Worm (Caenorhabditis elegans) whole organism, L4 larva: ENCODE measurements around the gene Y105C5B.19.

Source experiments
- F26F4.8 ChIP-seq: fragments of 200-800 bp; sonication (Bioruptor generic); conservative IDR thresholded peaks from 2 replicates; pipeline ENCODE4 v1.3.6; 2022; ENCODE audit warnings: missing genetic modification characterization, missing compliant biosample characterization
- F37D6.2 ChIP-seq: sonication (generic microtip); optimal IDR thresholded peaks from 2 replicates; lab custom pipeline; 2016; ENCODE audit warnings: mild to moderate bottlenecking, missing genetic modification characterization, missing compliant biosample characterization
- R02D3.7 ChIP-seq: fragments of 150-350 bp; sonication (generic microtip); optimal IDR thresholded peaks from 3 replicates; lab custom pipeline; 2014; ENCODE audit warnings: missing biosample characterization, missing genetic modification characterization
- Y5F2A.4 ChIP-seq: fragments of 200-800 bp; sonication (Bioruptor generic); optimal IDR thresholded peaks from 2 replicates; lab custom pipeline; 2018; ENCODE audit warnings: mild to moderate bottlenecking, missing genetic modification characterization, missing compliant biosample characterization
- ZK546.5 ChIP-seq, 2 experiments: sonication (generic microtip); optimal IDR thresholded peaks; 2 replicates each; lab custom pipeline; 2017; ENCODE audit warnings: missing biosample characterization in 2 of 2, missing genetic modification characterization in 2 of 2
- aha-1 ChIP-seq: fragments of 150-350 bp; peaks from one replicate; lab custom pipeline; 2014; ENCODE audit warnings: missing biosample characterization, missing genetic modification characterization
- ama-1 ChIP-seq: fragments of 150-350 bp; optimal IDR thresholded peaks from 2 replicates; lab custom pipeline; 2014; ENCODE audit warnings: inconsistent platforms, mixed read lengths
- arid-1 ChIP-seq: fragments of 200-800 bp; sonication (Bioruptor generic); conservative IDR thresholded peaks from 2 replicates; pipeline ENCODE4 v1.3.6; 2022; ENCODE audit warnings: missing genetic modification reagents, missing genetic modification characterization, missing compliant biosample characterization
- attf-4 ChIP-seq: sonication (generic microtip); optimal IDR thresholded peaks from 3 replicates; lab custom pipeline; 2017; ENCODE audit warnings: missing biosample characterization, missing genetic modification characterization
- ceh-20 ChIP-seq: fragments of 200-800 bp; sonication (Bioruptor generic); IDR thresholded peaks from 2 replicates; pipeline ENCODE4 v1.3.6; 2022; ENCODE audit warnings: missing genetic modification reagents, missing genetic modification characterization, missing compliant biosample characterization
- ceh-28 ChIP-seq: fragments of 150-350 bp; optimal IDR thresholded peaks from 2 replicates; lab custom pipeline; 2014; ENCODE audit warnings: missing biosample characterization, missing genetic modification reagents, missing genetic modification characterization
- ces-1 ChIP-seq: fragments of 150-350 bp; sonication (generic microtip); optimal IDR thresholded peaks from 4 replicates; lab custom pipeline; 2014; ENCODE audit warnings: missing biosample characterization, missing genetic modification reagents, missing genetic modification characterization
- cey-2 ChIP-seq: sonication (generic microtip); optimal IDR thresholded peaks from 3 replicates; lab custom pipeline; 2017; ENCODE audit warnings: missing genetic modification characterization, mild to moderate bottlenecking, missing compliant biosample characterization, antibody characterized with exemption, borderline replicate concordance; ENCODE audit not compliant: insufficient read depth
- daf-8 ChIP-seq: fragments of 200-800 bp; sonication (Bioruptor generic); IDR thresholded peaks from 2 replicates; pipeline ENCODE4 v1.3.6; 2022; ENCODE audit warnings: missing genetic modification characterization, missing compliant biosample characterization
- dmd-6 ChIP-seq: fragments of 200-800 bp; sonication (Bioruptor generic); IDR thresholded peaks from 2 replicates; pipeline ENCODE4 v1.3.6; 2022; ENCODE audit warnings: missing genetic modification reagents, missing genetic modification characterization, missing compliant biosample characterization
- egl-43 ChIP-seq: fragments of 200-800 bp; sonication (Bioruptor generic); IDR thresholded peaks from 2 replicates; pipeline ENCODE4 v1.3.6; 2022; ENCODE audit warnings: missing genetic modification reagents, missing genetic modification characterization, missing compliant biosample characterization
- hlh-30 ChIP-seq: sonication (generic microtip); optimal IDR thresholded peaks from 2 replicates; lab custom pipeline; 2017; ENCODE audit warnings: antibody characterized with exemption, mild to moderate bottlenecking, missing genetic modification characterization, missing compliant biosample characterization; ENCODE audit not compliant: insufficient read depth
- lim-7 ChIP-seq: fragments of 200-800 bp; sonication (Bioruptor generic); IDR thresholded peaks from 2 replicates; pipeline ENCODE4 v1.3.6; 2022; ENCODE audit warnings: missing genetic modification characterization, missing compliant biosample characterization
- madf-5 ChIP-seq, 2 experiments: fragments of 200-800 bp; sonication (Bioruptor generic); IDR thresholded peaks; 2 replicates each; pipeline ENCODE4 v1.3.6; 2022; ENCODE audit warnings: missing compliant biosample characterization in 2 of 2, missing genetic modification characterization in 2 of 2
- mdl-1 ChIP-seq, 2 experiments: fragments of 150-350 bp in 1 of 2; sonication (generic microtip) in 1 of 2; optimal IDR thresholded peaks; 2 replicates each; lab custom pipeline; 2014 to 2017; ENCODE audit warnings: missing biosample characterization in 2 of 2, missing genetic modification characterization in 2 of 2
- mes-2 ChIP-seq: sonication (generic microtip); optimal IDR thresholded peaks from 2 replicates; lab custom pipeline; 2016; ENCODE audit warnings: missing genotype, mild to moderate bottlenecking, missing genetic modification characterization, missing compliant biosample characterization; ENCODE audit not compliant: poor library complexity, severe bottlenecking
- nhr-237 ChIP-seq: sonication (generic microtip); optimal IDR thresholded peaks from 2 replicates; lab custom pipeline; 2017; ENCODE audit warnings: missing biosample characterization, missing genetic modification characterization
- nhr-28 ChIP-seq: fragments of 150-350 bp; optimal IDR thresholded peaks from 2 replicates; lab custom pipeline; 2014; ENCODE audit warnings: missing biosample characterization, missing genetic modification characterization
- php-3 ChIP-seq: fragments of 200-800 bp; sonication (Bioruptor generic); IDR thresholded peaks from 2 replicates; pipeline ENCODE4 v1.3.6; 2022; ENCODE audit warnings: missing genetic modification reagents, missing genetic modification characterization, missing compliant biosample characterization
- pqm-1 ChIP-seq: sonication (generic microtip); optimal IDR thresholded peaks from 2 replicates; lab custom pipeline; 2017; ENCODE audit warnings: missing biosample characterization, missing genetic modification characterization
- rbr-2 ChIP-seq: sonication (generic microtip); optimal IDR thresholded peaks from 2 replicates; lab custom pipeline; 2016; ENCODE audit warnings: missing genotype, missing genetic modification characterization, missing compliant biosample characterization
- set-16 ChIP-seq: fragments of 200-800 bp; sonication (Bioruptor generic); IDR thresholded peaks from 2 replicates; pipeline ENCODE4 v1.3.6; 2022; ENCODE audit warnings: missing genetic modification reagents, missing genetic modification characterization, missing compliant biosample characterization
- snpc-1.2 ChIP-seq: fragments of 200-800 bp; sonication (Bioruptor generic); IDR thresholded peaks from 2 replicates; pipeline ENCODE4 v1.3.6; 2022; ENCODE audit warnings: missing genetic modification reagents, missing genetic modification characterization, missing compliant biosample characterization
- spr-1 ChIP-seq: sonication (generic microtip); optimal IDR thresholded peaks from 2 replicates; lab custom pipeline; 2016; ENCODE audit warnings: mild to moderate bottlenecking, missing genetic modification characterization, missing compliant biosample characterization
- tag-97 ChIP-seq: fragments of 200-800 bp; sonication (Bioruptor generic); IDR thresholded peaks from 2 replicates; pipeline ENCODE4 v1.3.6; 2022; ENCODE audit warnings: missing genetic modification characterization, missing compliant biosample characterization
- tra-1 ChIP-seq: fragments of 200-800 bp; sonication (Bioruptor generic); IDR thresholded peaks from 2 replicates; pipeline ENCODE4 v1.3.6; 2022; ENCODE audit warnings: missing genetic modification reagents, missing genetic modification characterization, missing compliant biosample characterization
- unc-130 ChIP-seq: sonication (generic microtip); optimal IDR thresholded peaks from 2 replicates; lab custom pipeline; 2016; ENCODE audit warnings: missing genetic modification reagents, missing genetic modification characterization, missing compliant biosample characterization
- unc-62 ChIP-seq, 3 experiments: fragments of 150-350 bp in 1 of 3; sonication (generic microtip); optimal IDR thresholded peaks in 2 of 3; peaks in 1 of 3; 1 replicate in 1 of 3; 2 replicates in 2 of 3; lab custom pipeline; 2014 to 2017; ENCODE audit warnings: missing biosample characterization in 3 of 3, missing genetic modification characterization in 3 of 3, missing genetic modification reagents in 3 of 3, missing genotype in 1 of 3
- zfp-2 ChIP-seq: sonication (generic microtip); optimal IDR thresholded peaks from 2 replicates; lab custom pipeline; 2016; ENCODE audit warnings: mild to moderate bottlenecking, missing genetic modification characterization, missing compliant biosample characterization
- zfp-3 ChIP-seq: fragments of 200-800 bp; sonication (Bioruptor generic); conservative IDR thresholded peaks from 2 replicates; pipeline ENCODE4 v1.3.6; 2022; ENCODE audit warnings: missing genetic modification reagents, missing genetic modification characterization, missing compliant biosample characterization

Gene Y105C5B.19

DNA sequence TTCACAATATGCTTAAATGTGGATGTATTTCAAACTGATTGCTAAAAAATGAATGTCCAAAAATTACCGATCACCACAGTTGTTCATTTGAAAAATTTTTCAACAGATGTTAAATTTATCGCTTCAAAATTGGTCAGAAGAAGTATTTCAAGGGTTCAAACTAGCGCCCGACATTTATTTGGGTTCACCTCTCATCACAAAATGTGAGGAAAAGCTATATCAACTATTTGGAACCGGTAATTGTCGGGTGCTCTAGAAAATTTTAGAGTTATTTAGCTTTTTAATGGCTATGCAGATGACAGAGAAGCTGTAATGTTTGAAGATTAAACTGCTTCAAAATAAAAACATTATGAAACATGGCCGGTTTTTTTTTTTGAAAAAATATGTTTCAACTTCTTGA, 22.7 kb downstream of the Y105C5B.19 start:
- TF ChIP-seq unc-62 (GFP tag; optimal IDR thresholded peaks at IDR 0.05 in 1 of 2; lab: Kevin White, UChicago) = peak in 1 of 2 experiments; percentile 27
- no peak for TF ChIP-seq unc-62 (tag; optimal IDR thresholded peaks at IDR 0.05; lab: Kevin White, UChicago)
- no peak for TF ChIP-seq zfp-3 (GFP tag; lab: Robert Waterston, UW)
- TF ChIP-seq snpc-1.2 (GFP tag; lab: Robert Waterston, UW) = peak; percentile 66
- TF ChIP-seq, all 104 proteins: peak for 2

DNA sequence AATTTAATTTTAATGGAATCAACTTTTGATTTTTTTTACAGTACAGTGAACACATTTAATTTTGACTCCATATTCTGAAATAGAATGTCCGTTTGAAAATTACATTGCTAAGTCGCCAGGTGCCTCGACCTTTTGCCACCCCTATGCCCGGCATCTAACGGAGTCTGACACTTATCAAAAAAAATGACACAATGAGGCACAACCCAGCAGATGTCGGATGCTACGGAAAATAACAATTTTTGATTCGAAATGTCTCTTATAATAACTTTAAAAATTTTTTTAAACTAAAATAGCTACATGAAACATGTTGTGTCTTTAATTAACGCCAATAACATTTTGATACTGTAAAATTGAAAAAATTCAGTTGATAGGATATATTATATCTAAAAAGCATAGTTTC, 28.4 kb downstream of the Y105C5B.19 start:
- TF ChIP-seq arid-1 (GFP tag; lab: Robert Waterston, UW) (no peak), tra-1 (GFP tag; lab: Robert Waterston, UW) (no peak), daf-8 (no peak), ceh-28 (tag; lab: Kevin White, UChicago) (no peak), zfp-2 (tag; lab: Kevin White, UChicago) (no peak), madf-5 (GFP tag; IDR thresholded peaks at IDR 0.05; lab: Robert Waterston, UW) (no peak), F37D6.2 (tag; lab: Kevin White, UChicago) (no peak), php-3 (GFP tag; lab: Robert Waterston, UW) (no peak), egl-43 (GFP tag; lab: Robert Waterston, UW) (no peak), ama-1 (lab: Kevin White, UChicago) (no peak), unc-130 (GFP tag; lab: Kevin White, UChicago) (no peak), Y5F2A.4 (GFP tag; lab: Kevin White, UChicago) (no peak), aha-1 (peak; percentile 50), snpc-1.2 (GFP tag; lab: Robert Waterston, UW) (peak; percentile 44; the same call in 1 of the 2 replicates), ceh-20 (no peak), tag-97 (no peak), R02D3.7 (tag; lab: Kevin White, UChicago) (no peak)

DNA sequence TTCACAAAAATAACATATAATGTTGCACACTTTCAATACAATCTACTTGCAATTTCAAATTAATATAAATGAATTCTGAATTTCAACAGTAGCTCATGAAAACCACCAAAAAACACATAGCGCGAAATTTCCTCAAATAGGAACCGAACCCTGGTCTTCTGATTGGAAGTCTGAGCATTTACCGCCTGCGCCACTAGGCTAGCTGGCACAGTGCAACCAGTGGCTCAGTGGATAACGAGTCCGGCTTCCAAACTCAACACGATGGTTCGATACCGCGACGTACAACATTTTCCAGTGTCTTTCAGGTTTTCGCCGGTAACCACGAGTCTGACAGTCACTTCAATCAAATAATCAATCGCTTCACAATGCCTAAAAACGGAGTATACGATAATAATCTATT, 30.1 kb downstream of the Y105C5B.19 start:
- peak; percentile 92 for TF ChIP-seq snpc-1.2 (GFP tag; lab: Robert Waterston, UW)
- no peak for TF ChIP-seq nhr-237 (tag; lab: Kevin White, UChicago)
- no peak for TF ChIP-seq attf-4
- TF ChIP-seq, all 104 proteins: peak for 1

DNA sequence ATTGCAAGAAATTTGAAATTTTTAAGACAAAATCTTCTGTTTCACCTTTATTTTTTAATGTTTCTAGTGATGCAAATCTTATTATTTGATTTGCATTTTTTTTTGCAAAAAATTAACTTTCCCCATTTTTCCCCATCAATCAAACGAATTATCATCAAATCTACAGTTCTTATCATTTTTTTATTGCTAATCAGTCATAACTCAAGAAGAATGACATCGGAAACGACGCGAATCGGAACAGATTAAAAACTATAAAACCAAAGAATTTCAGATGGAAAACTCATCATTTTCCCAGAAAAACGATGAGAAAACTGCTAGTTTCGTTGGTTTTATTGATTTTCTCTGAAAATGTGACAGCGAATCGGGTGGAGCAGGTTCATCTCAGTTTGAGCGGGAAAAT, 32.1 kb downstream of the Y105C5B.19 start, which contains the start of gene Y105C5B.15:
Gene Y105C5B.15, plus strand, starts transcription at position 297 of the 400 bp plus-strand sequence.
- TF ChIP-seq pqm-1 = peak; percentile 57
- peak; percentile 1 for TF ChIP-seq nhr-28 (tag; lab: Kevin White, UChicago)
- TF ChIP-seq dmd-6 = peak; percentile 76
- TF ChIP-seq cey-2 (tag; lab: Kevin White, UChicago) = no peak
- no peak for TF ChIP-seq ces-1 (GFP tag; lab: Kevin White, UChicago)

DNA sequence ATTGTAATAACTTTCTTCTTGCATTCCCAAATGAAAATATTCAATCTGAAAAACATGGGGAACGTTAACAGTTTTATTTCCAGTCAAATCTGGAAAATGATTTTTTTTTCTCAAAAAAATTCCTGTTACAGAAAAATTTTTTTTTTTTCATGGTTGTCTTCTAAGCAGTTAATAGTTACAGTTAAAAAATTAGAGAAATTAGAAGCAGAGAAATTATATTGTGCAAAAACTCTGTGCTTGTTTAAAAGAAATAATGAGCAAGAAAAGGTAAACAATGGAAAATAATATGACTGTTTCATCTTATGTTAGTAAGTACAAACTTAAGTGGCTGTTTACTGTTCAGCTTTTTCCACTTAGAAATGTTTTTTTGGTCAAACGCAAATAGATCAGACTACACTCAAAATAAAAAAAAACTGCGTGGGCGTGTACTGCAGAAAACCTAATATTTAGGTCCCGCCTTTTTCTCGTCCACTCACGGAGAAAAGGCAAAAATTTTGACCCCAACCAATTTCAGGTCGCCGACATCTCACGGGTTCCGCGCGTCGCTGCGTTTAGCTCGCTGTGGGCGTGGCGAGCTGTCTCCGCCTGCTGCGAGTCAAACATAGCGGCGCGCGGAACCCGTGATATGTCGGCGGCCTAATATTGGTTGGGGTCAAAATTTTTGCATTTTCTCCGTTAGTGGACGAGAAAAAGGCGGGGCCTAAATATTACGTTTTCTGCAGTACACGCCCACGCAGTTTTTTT, 32.8 kb downstream of the Y105C5B.19 start, which contains the start of gene ifas-3:
Gene ifas-3, minus strand, starts transcription at position 51 of the 744 bp plus-strand sequence.
- TF ChIP-seq F26F4.8 (GFP tag; lab: Robert Waterston, UW) = 0 out of 2 replicates have a peak, but pooled peaks have one; percentile 5
- no peak for TF ChIP-seq hlh-30 (tag; lab: Kevin White, UChicago)
- no peak for TF ChIP-seq mes-2 (tag; lab: Kevin White, UChicago)
- TF ChIP-seq set-16 (GFP tag; lab: Robert Waterston, UW) = peak; percentile 57; the same call in 1 of the 2 replicates
- no peak for TF ChIP-seq ZK546.5 (tag; optimal IDR thresholded peaks at IDR 0.05; lab: Kevin White, UChicago)
- no peak for TF ChIP-seq lim-7
- TF ChIP-seq rbr-2 (tag; lab: Kevin White, UChicago) = no peak
- TF ChIP-seq spr-1 (tag; lab: Kevin White, UChicago) = no peak
- TF ChIP-seq mdl-1 (tag; optimal IDR thresholded peaks at IDR 0.05; lab: Kevin White, UChicago) = no peak
